In the genomic region with DNA sequence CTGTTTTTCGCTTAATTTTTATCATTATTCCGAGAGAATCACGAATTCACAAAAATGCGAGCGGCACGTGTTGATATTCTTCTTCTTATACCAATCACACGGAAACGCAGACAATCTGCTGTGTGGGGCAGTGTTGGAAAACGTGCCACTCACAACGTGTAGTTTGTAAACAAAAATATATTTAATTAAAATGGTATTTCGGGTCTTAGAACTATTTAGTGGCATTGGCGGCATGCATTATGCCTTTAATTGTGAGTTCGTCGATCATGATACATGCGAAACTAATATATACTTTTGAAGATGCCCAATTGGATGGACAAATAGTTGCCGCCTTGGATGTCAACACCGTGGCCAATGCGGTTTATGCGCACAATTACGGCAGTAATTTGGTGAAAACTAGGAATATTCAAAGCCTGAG, we compare ENCODE assay signal across 1 fruit fly cellular context.
TF ChIP-seq lines count a peak whose summit lies in the region.

A gene (minus strand): TSS at position 116 of the 418 bp plus-strand sequence.
A gene (plus strand): TSS at position 130 of the 418 bp plus-strand sequence.

TF ChIP-seq in whole organism, embryonic, 481 proteins besides CTCF, POLR2A, EP300 and RAD21 (continued from another document and continues in another):
- TF ChIP-seq CG14014 (GFP tag; IDR thresholded peaks at IDR 0.05; lab: Robert Waterston, UW) (no peak), Atf-2 (GFP tag; optimal IDR thresholded peaks at IDR 0.05; lab: Kevin White, UChicago) (no peak), CG18262 (tag; optimal IDR thresholded peaks at IDR 0.05; lab: Kevin White, UChicago) (no peak), Atf3 (GFP tag; optimal IDR thresholded peaks at IDR 0.05; lab: Kevin White, UChicago) (no peak), Scr (GFP tag; IDR thresholded peaks at IDR 0.05; lab: Robert Waterston, UW; ENCODE audit: partially characterized antibody) (no peak), da (GFP tag; optimal IDR thresholded peaks at IDR 0.05; lab: Kevin White, UChicago) (no peak), CG7928 (GFP tag; optimal IDR thresholded peaks at IDR 0.05; lab: Kevin White, UChicago) (no peak), CG4617 (GFP tag; optimal IDR thresholded peaks at IDR 0.05; lab: Kevin White, UChicago; ENCODE audit: borderline replicate concordance) (peak; percentile 44), CG4328 (GFP tag; optimal IDR thresholded peaks at IDR 0.05; lab: Kevin White, UChicago) (no peak), CG10543 (GFP tag; optimal IDR thresholded peaks at IDR 0.05; lab: Kevin White, UChicago) (no peak), usp (GFP tag; optimal IDR thresholded peaks at IDR 0.05; lab: Kevin White, UChicago) (no peak), br (optimal IDR thresholded peaks at IDR 0.05; lab: Kevin White, UChicago) (no peak), wor (GFP tag; IDR thresholded peaks at IDR 0.05; lab: Robert Waterston, UW) (no peak), sug (tag; optimal IDR thresholded peaks at IDR 0.05; lab: Kevin White, UChicago) (peak; percentile 25), dysf (GFP tag; IDR thresholded peaks at IDR 0.05; lab: Robert Waterston, UW) (0 out of 3 replicates have a peak, but pooled peaks have one; percentile 7), Med (GFP tag; lab: Kevin White, UChicago) (peak; percentile 83), grau (tag; optimal IDR thresholded peaks at IDR 0.05; lab: Kevin White, UChicago) (no peak), bbx (GFP tag; IDR thresholded peaks at IDR 0.05; lab: Robert Waterston, UW; ENCODE audit: partially characterized antibody) (no peak), CG6689 (GFP tag; IDR thresholded peaks at IDR 0.05; lab: Robert Waterston, UW) (no peak), CG11560 (tag; IDR thresholded peaks at IDR 0.05; lab: Robert Waterston, UW) (no peak), Mad (GFP tag; optimal IDR thresholded peaks at IDR 0.05; lab: Kevin White, UChicago) (no peak), ems (GFP tag; optimal IDR thresholded peaks at IDR 0.05; lab: Kevin White, UChicago) (peak; percentile 20), CG18764 (GFP tag; optimal IDR thresholded peaks at IDR 0.05; lab: Kevin White, UChicago) (no peak), Oli (tag; optimal IDR thresholded peaks at IDR 0.05; lab: Kevin White, UChicago) (no peak), CG2116 (GFP tag; optimal IDR thresholded peaks at IDR 0.05; lab: Kevin White, UChicago) (no peak), ttk (GFP tag; IDR thresholded peaks at IDR 0.05; lab: Robert Waterston, UW) (no peak), CG14965 (GFP tag; optimal IDR thresholded peaks at IDR 0.05; lab: Kevin White, UChicago; ENCODE audit: borderline replicate concordance) (no peak), CG33213 (GFP tag; optimal IDR thresholded peaks at IDR 0.05; lab: Kevin White, UChicago) (peak; percentile 15), prd (optimal IDR thresholded peaks at IDR 0.05; lab: Kevin White, UChicago) (no peak), prd (GFP tag; IDR thresholded peaks at IDR 0.05; lab: Robert Waterston, UW) (peak; percentile 50), CG11398 (GFP tag; optimal IDR thresholded peaks at IDR 0.05; lab: Kevin White, UChicago) (no peak), bsh (GFP tag; optimal IDR thresholded peaks at IDR 0.05; lab: Kevin White, UChicago) (no peak), CG13424 (tag; optimal IDR thresholded peaks at IDR 0.05; lab: Kevin White, UChicago) (no peak), vnd (GFP tag; IDR thresholded peaks at IDR 0.05; lab: Robert Waterston, UW; ENCODE audit: partially characterized antibody) (no peak), fd102C (GFP tag; optimal IDR thresholded peaks at IDR 0.05; lab: Kevin White, UChicago) (no peak), CG32767 (GFP tag; IDR thresholded peaks at IDR 0.05; lab: Robert Waterston, UW) (no peak), abd-A (tag; optimal IDR thresholded peaks at IDR 0.05; lab: Kevin White, UChicago) (no peak), CG9932 (GFP tag; IDR thresholded peaks at IDR 0.05; lab: Robert Waterston, UW) (peak; percentile 22; the same call in 1 of the 2 replicates), knrl (GFP tag; IDR thresholded peaks at IDR 0.05; lab: Robert Waterston, UW; ENCODE audit: partially characterized antibody) (no peak), tll (GFP tag; optimal IDR thresholded peaks at IDR 0.05; lab: Kevin White, UChicago) (no peak), CG15696 (tag; optimal IDR thresholded peaks at IDR 0.05; lab: Kevin White, UChicago) (no peak), D (optimal IDR thresholded peaks at IDR 0.05; lab: Kevin White, UChicago) (no peak), D (GFP tag; optimal IDR thresholded peaks at IDR 0.05; lab: Kevin White, UChicago) (no peak), tna (GFP tag; IDR thresholded peaks at IDR 0.05; lab: Robert Waterston, UW; ENCODE audit: partially characterized antibody) (no peak), zen2 (GFP tag; IDR thresholded peaks at IDR 0.05; lab: Robert Waterston, UW; ENCODE audit: partially characterized antibody) (no peak), CG10565 (GFP tag; optimal IDR thresholded peaks at IDR 0.05; lab: Kevin White, UChicago) (no peak), emc (GFP tag; optimal IDR thresholded peaks at IDR 0.05; lab: Kevin White, UChicago) (no peak), CG14710 (tag; optimal IDR thresholded peaks at IDR 0.05; lab: Kevin White, UChicago) (peak; percentile 63), ERR (GFP tag; optimal IDR thresholded peaks at IDR 0.05; lab: Kevin White, UChicago) (no peak), ci (GFP tag; IDR thresholded peaks at IDR 0.05; lab: Robert Waterston, UW) (0 out of 3 replicates have a peak, but pooled peaks have one; percentile 44), ro (GFP tag; IDR thresholded peaks at IDR 0.05; lab: Robert Waterston, UW) (no peak), CG8924 (tag; optimal IDR thresholded peaks at IDR 0.05; lab: Kevin White, UChicago) (no peak), CG16779 (GFP tag; IDR thresholded peaks at IDR 0.05; lab: Robert Waterston, UW) (no peak), Dll (GFP tag; IDR thresholded peaks at IDR 0.05; lab: Robert Waterston, UW; ENCODE audit: partially characterized antibody) (no peak), caup (GFP tag; optimal IDR thresholded peaks at IDR 0.05; lab: Kevin White, UChicago; ENCODE audit: severe bottlenecking) (peak; percentile 30), grn (GFP tag; optimal IDR thresholded peaks at IDR 0.05; lab: Kevin White, UChicago) (no peak), CG8765 (GFP tag; IDR thresholded peaks at IDR 0.05; lab: Robert Waterston, UW) (no peak), CG15269 (tag; optimal IDR thresholded peaks at IDR 0.05; lab: Kevin White, UChicago) (no peak), CG2120 (GFP tag; optimal IDR thresholded peaks at IDR 0.05; lab: Kevin White, UChicago) (peak; percentile 28), lola (GFP tag; optimal IDR thresholded peaks at IDR 0.05; lab: Kevin White, UChicago) (no peak), yki (optimal IDR thresholded peaks at IDR 0.05; lab: Kevin White, UChicago) (no peak), CG11456 (GFP tag; IDR thresholded peaks at IDR 0.05; lab: Robert Waterston, UW) (peak; percentile 18; the same call in 1 of the 3 replicates), unc-4 (GFP tag; IDR thresholded peaks at IDR 0.05; lab: Robert Waterston, UW; ENCODE audit: partially characterized antibody) (no peak), CG15514 (GFP tag; optimal IDR thresholded peaks at IDR 0.05; lab: Kevin White, UChicago) (peak; percentile 8), Sox100B (GFP tag; optimal IDR thresholded peaks at IDR 0.05; lab: Kevin White, UChicago) (no peak), dimm (GFP tag; IDR thresholded peaks at IDR 0.05; lab: Robert Waterston, UW) (no peak), Lpt (GFP tag; optimal IDR thresholded peaks at IDR 0.05; lab: Kevin White, UChicago) (no peak), CG3847 (GFP tag; IDR thresholded peaks at IDR 0.05; lab: Robert Waterston, UW) (no peak), Aef1 (GFP tag; IDR thresholded peaks at IDR 0.05; lab: Robert Waterston, UW) (no peak), al (GFP tag; IDR thresholded peaks at IDR 0.05; lab: Robert Waterston, UW) (no peak), CG13296 (GFP tag; optimal IDR thresholded peaks at IDR 0.05; lab: Kevin White, UChicago) (no peak), slbo (GFP tag; IDR thresholded peaks at IDR 0.05; lab: Robert Waterston, UW) (no peak), en (GFP tag; optimal IDR thresholded peaks at IDR 0.05; lab: Kevin White, UChicago) (no peak), MTF-1 (GFP tag; optimal IDR thresholded peaks at IDR 0.05; lab: Kevin White, UChicago; ENCODE audit: borderline replicate concordance) (no peak), Awh (GFP tag; IDR thresholded peaks at IDR 0.05; lab: Robert Waterston, UW) (no peak), cg (GFP tag; optimal IDR thresholded peaks at IDR 0.05; lab: Kevin White, UChicago) (no peak), gfzf (GFP tag; optimal IDR thresholded peaks at IDR 0.05; lab: Kevin White, UChicago) (peak; percentile 11), chif (GFP tag; optimal IDR thresholded peaks at IDR 0.05; lab: Kevin White, UChicago) (no peak), CG1603 (tag; optimal IDR thresholded peaks at IDR 0.05; lab: Kevin White, UChicago) (peak; percentile 26), Bteb2 (GFP tag; optimal IDR thresholded peaks at IDR 0.05; lab: Kevin White, UChicago) (no peak), Ada2b (GFP tag; IDR thresholded peaks at IDR 0.05; lab: Robert Waterston, UW) (no peak), CG9437 (GFP tag; optimal IDR thresholded peaks at IDR 0.05; lab: Kevin White, UChicago) (no peak), CG4730 (GFP tag; IDR thresholded peaks at IDR 0.05; lab: Robert Waterston, UW) (no peak), odd (GFP tag; optimal IDR thresholded peaks at IDR 0.05; lab: Kevin White, UChicago) (no peak), CG17612 (GFP tag; IDR thresholded peaks at IDR 0.05; lab: Robert Waterston, UW) (no peak), oc (tag; optimal IDR thresholded peaks at IDR 0.05; lab: Kevin White, UChicago) (no peak), aop (GFP tag; IDR thresholded peaks at IDR 0.05; lab: Robert Waterston, UW) (no peak), Gug (GFP tag; IDR thresholded peaks at IDR 0.05; lab: Robert Waterston, UW) (no peak), shn (GFP tag; optimal IDR thresholded peaks at IDR 0.05; lab: Kevin White, UChicago) (no peak), Dp (GFP tag; optimal IDR thresholded peaks at IDR 0.05; lab: Kevin White, UChicago) (peak; percentile 30), tup (GFP tag; optimal IDR thresholded peaks at IDR 0.05; lab: Kevin White, UChicago) (no peak), twi (tag; optimal IDR thresholded peaks at IDR 0.05; lab: Kevin White, UChicago) (no peak), CG31365 (tag; optimal IDR thresholded peaks at IDR 0.05; lab: Kevin White, UChicago) (no peak), CG4424 (GFP tag; optimal IDR thresholded peaks at IDR 0.05; lab: Kevin White, UChicago) (no peak), dm (GFP tag; optimal IDR thresholded peaks at IDR 0.05; lab: Kevin White, UChicago) (peak; percentile 96), BEAF-32 (GFP tag; optimal IDR thresholded peaks at IDR 0.05; lab: Kevin White, UChicago) (peak; percentile 24), CG4820 (GFP tag; optimal IDR thresholded peaks at IDR 0.05; lab: Kevin White, UChicago) (no peak), Bdp1 (GFP tag; optimal IDR thresholded peaks at IDR 0.05; lab: Kevin White, UChicago) (no peak), Elba2 (GFP tag; optimal IDR thresholded peaks at IDR 0.05; lab: Kevin White, UChicago) (peak; percentile 53), zf30C (GFP tag; optimal IDR thresholded peaks at IDR 0.05; lab: Kevin White, UChicago) (no peak), dmrt99B (tag; optimal IDR thresholded peaks at IDR 0.05; lab: Kevin White, UChicago) (no peak), Eip74EF (GFP tag; optimal IDR thresholded peaks at IDR 0.05; lab: Kevin White, UChicago) (no peak), exex (tag; optimal IDR thresholded peaks at IDR 0.05; lab: Kevin White, UChicago) (no peak), CG10321 (GFP tag; IDR thresholded peaks at IDR 0.05; lab: Robert Waterston, UW) (no peak), Fer3 (tag; optimal IDR thresholded peaks at IDR 0.05; lab: Kevin White, UChicago) (no peak), h (optimal IDR thresholded peaks at IDR 0.05; lab: Kevin White, UChicago) (no peak), dan (GFP tag; IDR thresholded peaks at IDR 0.05; lab: Robert Waterston, UW) (no peak), YL-1 (GFP tag; optimal IDR thresholded peaks at IDR 0.05; lab: Kevin White, UChicago) (peak; percentile 83), stwl (tag; optimal IDR thresholded peaks at IDR 0.05; lab: Kevin White, UChicago) (peak; percentile 64), CG17361 (GFP tag; IDR thresholded peaks at IDR 0.05; lab: Robert Waterston, UW) (no peak), CoRest (tag; optimal IDR thresholded peaks at IDR 0.05; lab: Kevin White, UChicago) (no peak), gro (GFP tag; optimal IDR thresholded peaks at IDR 0.05; lab: Kevin White, UChicago) (peak; percentile 13), CG11723 (GFP tag; optimal IDR thresholded peaks at IDR 0.05; lab: Kevin White, UChicago) (no peak), Myb (GFP tag; optimal IDR thresholded peaks at IDR 0.05; lab: Kevin White, UChicago) (peak; percentile 4), CG9797 (GFP tag; optimal IDR thresholded peaks at IDR 0.05; lab: Kevin White, UChicago) (peak; percentile 10), sc (optimal IDR thresholded peaks at IDR 0.05; lab: Kevin White, UChicago) (no peak), sc (GFP tag; optimal IDR thresholded peaks at IDR 0.05; lab: Kevin White, UChicago) (no peak), Hr39 (optimal IDR thresholded peaks at IDR 0.05; lab: Kevin White, UChicago) (no peak), hkb (optimal IDR thresholded peaks at IDR 0.05; lab: Kevin White, UChicago) (no peak), hkb (GFP tag; IDR thresholded peaks at IDR 0.05; lab: Robert Waterston, UW) (no peak), CG12071 (GFP tag; optimal IDR thresholded peaks at IDR 0.05; lab: Kevin White, UChicago) (no peak), NFAT (GFP tag; IDR thresholded peaks at IDR 0.05; lab: Robert Waterston, UW) (no peak), onecut (GFP tag; IDR thresholded peaks at IDR 0.05; lab: Robert Waterston, UW) (0 out of 2 replicates have a peak, but pooled peaks have one; percentile 8), Taf1 (GFP tag; IDR thresholded peaks at IDR 0.05; lab: Robert Waterston, UW) (no peak), lilli (GFP tag; optimal IDR thresholded peaks at IDR 0.05; lab: Kevin White, UChicago) (peak; percentile 20), CG2875 (GFP tag; optimal IDR thresholded peaks at IDR 0.05; lab: Kevin White, UChicago) (no peak), sens (GFP tag; lab: Kevin White, UChicago) (peak; percentile 88), sd (tag; optimal IDR thresholded peaks at IDR 0.05; lab: Kevin White, UChicago) (peak; percentile 68), nerfin-2 (GFP tag; IDR thresholded peaks at IDR 0.05; lab: Robert Waterston, UW; ENCODE audit: partially characterized antibody) (no peak), Dref (GFP tag; IDR thresholded peaks at IDR 0.05; lab: Robert Waterston, UW) (0 out of 2 replicates have a peak, but pooled peaks have one; percentile 33), bowl (GFP tag; IDR thresholded peaks at IDR 0.05; lab: Robert Waterston, UW) (no peak)
